Fruit fly (Drosophila melanogaster) whole organism, embryonic: Measurements from ENCODE around the gene CG8301.
A peak's percentile ranks its signal among the peaks of the same experiment; 100 is the strongest.

Source experiments
- Abd-B ChIP-seq: fragments of 200-800 bp; sonication (Bioruptor generic); optimal IDR thresholded peaks from 2 replicates; lab custom pipeline; 2018; ENCODE audit warnings: missing biosample characterization, mild to moderate bottlenecking, missing genetic modification characterization, moderate library complexity
- CG11456 ChIP-seq: fragments of 200-800 bp; sonication (Bioruptor generic); IDR thresholded peaks from 3 replicates; pipeline ENCODE4 v1.3.6; 2022; ENCODE audit warnings: missing biosample characterization, missing genetic modification characterization
- CG12219 ChIP-seq: fragments of 200-800 bp; sonication (Bioruptor generic); optimal IDR thresholded peaks from 3 replicates; lab custom pipeline; 2018; ENCODE audit warnings: missing biosample characterization, mild to moderate bottlenecking, missing genetic modification characterization
- CG13624 ChIP-seq: fragments of 200-800 bp; sonication (Bioruptor generic); optimal IDR thresholded peaks from 2 replicates; lab custom pipeline; 2016; ENCODE audit warnings: missing biosample characterization, missing genetic modification characterization
- CG13775 ChIP-seq: fragments of 200-800 bp; sonication (Bioruptor generic); optimal IDR thresholded peaks from 3 replicates; lab custom pipeline; 2017; ENCODE audit warnings: missing biosample characterization, mild to moderate bottlenecking, missing genetic modification characterization
- CG17186 ChIP-seq: fragments of 200-800 bp; sonication (Bioruptor generic); optimal IDR thresholded peaks from 3 replicates; lab custom pipeline; 2017; ENCODE audit warnings: missing biosample characterization, missing genetic modification reagents, missing genetic modification characterization
- CG18262 ChIP-seq: fragments of 200-800 bp; optimal IDR thresholded peaks from 3 replicates; lab custom pipeline; 2019; ENCODE audit warnings: missing biosample characterization, mild to moderate bottlenecking, missing genetic modification characterization, moderate library complexity
- CG2120 ChIP-seq: fragments of 200-800 bp; sonication (Bioruptor generic); optimal IDR thresholded peaks from 3 replicates; lab custom pipeline; 2016; ENCODE audit warnings: missing biosample characterization, missing genetic modification characterization
- CG2875 ChIP-seq: fragments of 200-800 bp; sonication (Bioruptor generic); optimal IDR thresholded peaks from 2 replicates; lab custom pipeline; 2017; ENCODE audit warnings: missing biosample characterization, mild to moderate bottlenecking, missing genetic modification characterization, missing genetic modification reagents
- CG2889 ChIP-seq: fragments of 200-800 bp; sonication (Bioruptor generic); IDR thresholded peaks from 3 replicates; pipeline ENCODE4 v1.3.6; 2022; ENCODE audit warnings: missing biosample characterization, missing genetic modification characterization
- CG30403 ChIP-seq: fragments of 200-800 bp; sonication (Bioruptor generic); optimal IDR thresholded peaks from 3 replicates; lab custom pipeline; 2016; ENCODE audit warnings: missing biosample characterization, missing genetic modification characterization
- CG32772 ChIP-seq: fragments of 200-800 bp; sonication (Bioruptor generic); IDR thresholded peaks from 2 replicates; pipeline ENCODE4 v1.3.6; 2022; ENCODE audit warnings: missing biosample characterization, missing genetic modification characterization
- CG6765 ChIP-seq: fragments of 200-800 bp; sonication (Bioruptor generic); optimal IDR thresholded peaks from 3 replicates; lab custom pipeline; 2017; ENCODE audit warnings: missing biosample characterization, mild to moderate bottlenecking, missing genetic modification characterization
- CG6813 ChIP-seq: fragments of 200-800 bp; sonication (Bioruptor generic); optimal IDR thresholded peaks from 2 replicates; lab custom pipeline; 2017; ENCODE audit warnings: missing biosample characterization, missing genetic modification characterization, mild to moderate bottlenecking, moderate library complexity, missing genetic modification reagents
- CG7357 ChIP-seq: fragments of 200-800 bp; sonication (Bioruptor generic); IDR thresholded peaks from 3 replicates; pipeline ENCODE4 v1.3.6; 2022; ENCODE audit warnings: missing biosample characterization, missing genetic modification characterization
- CG7928 ChIP-seq: fragments of 200-800 bp; sonication (Bioruptor generic); optimal IDR thresholded peaks from 2 replicates; lab custom pipeline; 2017; ENCODE audit warnings: missing biosample characterization, mild to moderate bottlenecking, missing genetic modification characterization
- CG8359 ChIP-seq: fragments of 200-800 bp; sonication (Bioruptor generic); optimal IDR thresholded peaks from 2 replicates; lab custom pipeline; 2017; ENCODE audit warnings: missing biosample characterization, mild to moderate bottlenecking, missing genetic modification characterization, borderline replicate concordance
- Dad ChIP-seq: fragments of 200-800 bp; sonication (Bioruptor generic); optimal IDR thresholded peaks from 3 replicates; lab custom pipeline; 2016; ENCODE audit warnings: missing biosample characterization, missing genetic modification characterization
- Drgx ChIP-seq: fragments of 200-800 bp; sonication (Bioruptor generic); IDR thresholded peaks from 2 replicates; pipeline ENCODE4 v1.3.6; 2022; ENCODE audit warnings: missing biosample characterization, missing genetic modification characterization
- Elba2 ChIP-seq: fragments of 200-800 bp; sonication (Bioruptor generic); optimal IDR thresholded peaks from 3 replicates; lab custom pipeline; 2016; ENCODE audit warnings: missing biosample characterization, missing genetic modification characterization
- Ets65A ChIP-seq: fragments of 200-800 bp; sonication (Bioruptor generic); peaks from one replicate; lab custom pipeline; 2016; ENCODE audit warnings: missing biosample characterization, missing genetic modification characterization
- HLH3B ChIP-seq: fragments of 200-800 bp; sonication (Bioruptor generic); IDR thresholded peaks from 2 replicates; pipeline ENCODE4 v1.3.6; 2022; ENCODE audit warnings: missing biosample characterization, missing genetic modification characterization
- HLH54F ChIP-seq: fragments of 200-800 bp; sonication (Bioruptor generic); optimal IDR thresholded peaks from 3 replicates; lab custom pipeline; 2016; ENCODE audit warnings: missing biosample characterization, missing genetic modification characterization
- Hmr ChIP-seq: fragments of 200-800 bp; sonication (Bioruptor generic); optimal IDR thresholded peaks from 3 replicates; lab custom pipeline; 2017; ENCODE audit warnings: mild to moderate bottlenecking, missing biosample characterization, missing genetic modification reagents, missing genetic modification characterization
- Hmx ChIP-seq: fragments of 200-800 bp; sonication (Bioruptor generic); optimal IDR thresholded peaks from 2 replicates; lab custom pipeline; 2016; ENCODE audit warnings: missing biosample characterization, missing genetic modification characterization
- Hr51 ChIP-seq, 2 experiments: fragments of 200-800 bp; sonication (Bioruptor generic); optimal IDR thresholded peaks; 2 replicates in 1 of 2; 3 replicates in 1 of 2; lab custom pipeline; 2016 to 2018; ENCODE audit warnings: missing biosample characterization in 2 of 2, missing genetic modification characterization in 2 of 2, mild to moderate bottlenecking in 1 of 2, moderate library complexity in 1 of 2
- Neu2 ChIP-seq: fragments of 200-800 bp; sonication (Bioruptor generic); optimal IDR thresholded peaks from 3 replicates; lab custom pipeline; 2016; ENCODE audit warnings: missing biosample characterization, missing genetic modification characterization, borderline replicate concordance
- Nf-YA ChIP-seq: fragments of 200-800 bp; sonication (Bioruptor generic); IDR thresholded peaks from 2 replicates; pipeline ENCODE4 v1.3.6; 2022; ENCODE audit warnings: missing biosample characterization, missing genetic modification characterization
- Optix ChIP-seq: fragments of 200-800 bp; sonication (Bioruptor generic); IDR thresholded peaks from 3 replicates; pipeline ENCODE4 v1.3.6; 2022; ENCODE audit warnings: missing biosample characterization, missing genetic modification characterization
- Sox102F ChIP-seq: fragments of 200-800 bp; sonication (Bioruptor generic); optimal IDR thresholded peaks from 2 replicates; lab custom pipeline; 2018; ENCODE audit warnings: missing biosample characterization, mild to moderate bottlenecking, missing genetic modification characterization, moderate library complexity
- ap ChIP-seq: fragments of 200-800 bp; sonication (Bioruptor generic); IDR thresholded peaks from 2 replicates; pipeline ENCODE4 v1.3.6; 2022; ENCODE audit warnings: missing biosample characterization, missing genetic modification characterization
- ci ChIP-seq: fragments of 200-800 bp; sonication (Bioruptor generic); IDR thresholded peaks from 3 replicates; pipeline ENCODE4 v1.3.6; 2022; ENCODE audit warnings: missing biosample characterization, missing genetic modification characterization
- croc ChIP-seq: fragments of 200-800 bp; sonication (Bioruptor generic); conservative IDR thresholded peaks from 3 replicates; pipeline ENCODE4 v1.3.6; 2022; ENCODE audit warnings: missing biosample characterization, missing genetic modification characterization
- cwo ChIP-seq: fragments of 200-800 bp; sonication (Bioruptor generic); optimal IDR thresholded peaks from 3 replicates; lab custom pipeline; 2017; ENCODE audit warnings: missing biosample characterization, missing genetic modification characterization, mild to moderate bottlenecking, moderate library complexity, missing genetic modification reagents
- da ChIP-seq: fragments of 200-800 bp; sonication (Bioruptor generic); optimal IDR thresholded peaks from 2 replicates; lab custom pipeline; 2016; ENCODE audit warnings: missing biosample characterization, missing genetic modification characterization
- en ChIP-seq: fragments of 200-800 bp; sonication (Bioruptor generic); optimal IDR thresholded peaks from 2 replicates; lab custom pipeline; 2016; ENCODE audit warnings: missing biosample characterization, missing genetic modification characterization
- eve ChIP-seq, 2 experiments: fragments of >200 bp; optimal IDR thresholded peaks; 2 replicates each; lab custom pipeline; 2017; ENCODE audit warnings: missing biosample characterization in 2 of 2, missing genetic modification characterization in 2 of 2
- gem ChIP-seq: fragments of 200-800 bp; sonication (Bioruptor generic); optimal IDR thresholded peaks from 2 replicates; lab custom pipeline; 2019; ENCODE audit warnings: missing biosample characterization, mild to moderate bottlenecking, missing genetic modification characterization, moderate library complexity
- hth ChIP-seq: fragments of >200 bp; optimal IDR thresholded peaks from 2 replicates; lab custom pipeline; 2017; ENCODE audit warnings: inconsistent platforms
- insv ChIP-seq, 2 experiments: fragments of 200-800 bp; sonication (Bioruptor generic); optimal IDR thresholded peaks; 3 replicates each; lab custom pipeline; 2016 to 2018; ENCODE audit warnings: missing biosample characterization in 2 of 2, missing genetic modification characterization in 2 of 2
- jing ChIP-seq: fragments of 200-800 bp; sonication (Bioruptor generic); optimal IDR thresholded peaks from 2 replicates; lab custom pipeline; 2018; ENCODE audit warnings: missing biosample characterization, mild to moderate bottlenecking, missing genetic modification characterization
- lbe ChIP-seq: fragments of 200-800 bp; sonication (Bioruptor generic); optimal IDR thresholded peaks from 2 replicates; lab custom pipeline; 2016; ENCODE audit warnings: missing biosample characterization, mild to moderate bottlenecking, missing genetic modification characterization
- mld ChIP-seq: fragments of 200-800 bp; sonication (Bioruptor generic); IDR thresholded peaks from 3 replicates; pipeline ENCODE4 v1.3.6; 2022; ENCODE audit warnings: missing biosample characterization, missing genetic modification characterization; ENCODE audit not compliant: partially characterized antibody
- prd ChIP-seq, 3 experiments: fragments of >200 bp in 2 of 3; fragments of 200-800 bp in 1 of 3; sonication (Bioruptor generic) in 1 of 3; optimal IDR thresholded peaks in 2 of 3; IDR thresholded peaks in 1 of 3; 2 replicates in 2 of 3; 3 replicates in 1 of 3; pipeline versions ENCODE4 v1.3.6 to Lab custom; 2017 to 2022; ENCODE audit warnings: missing biosample characterization in 1 of 3, missing genetic modification characterization in 1 of 3
- ranshi ChIP-seq: fragments of 200-800 bp; sonication (Bioruptor generic); IDR thresholded peaks from 2 replicates; pipeline ENCODE4 v1.3.6; 2022; ENCODE audit warnings: missing biosample characterization, missing genetic modification characterization
- so ChIP-seq: fragments of 200-800 bp; sonication (Bioruptor generic); IDR thresholded peaks from 3 replicates; pipeline ENCODE4 v1.3.6; 2022; ENCODE audit warnings: missing biosample characterization, missing genetic modification characterization
- sob ChIP-seq: fragments of 200-800 bp; sonication (Bioruptor generic); IDR thresholded peaks from 2 replicates; pipeline ENCODE4 v1.3.6; 2022; ENCODE audit warnings: missing biosample characterization, missing genetic modification characterization
- tin ChIP-seq: fragments of 200-800 bp; sonication (Bioruptor generic); optimal IDR thresholded peaks from 3 replicates; lab custom pipeline; 2016; ENCODE audit warnings: missing biosample characterization, missing genetic modification characterization
- trh ChIP-seq: fragments of 200-800 bp; sonication (Bioruptor generic); optimal IDR thresholded peaks from 2 replicates; lab custom pipeline; 2016; ENCODE audit warnings: missing biosample characterization, missing genetic modification characterization
- yki ChIP-seq: fragments of >200 bp; optimal IDR thresholded peaks from 3 replicates; lab custom pipeline; 2018

Gene CG8301

DNA sequence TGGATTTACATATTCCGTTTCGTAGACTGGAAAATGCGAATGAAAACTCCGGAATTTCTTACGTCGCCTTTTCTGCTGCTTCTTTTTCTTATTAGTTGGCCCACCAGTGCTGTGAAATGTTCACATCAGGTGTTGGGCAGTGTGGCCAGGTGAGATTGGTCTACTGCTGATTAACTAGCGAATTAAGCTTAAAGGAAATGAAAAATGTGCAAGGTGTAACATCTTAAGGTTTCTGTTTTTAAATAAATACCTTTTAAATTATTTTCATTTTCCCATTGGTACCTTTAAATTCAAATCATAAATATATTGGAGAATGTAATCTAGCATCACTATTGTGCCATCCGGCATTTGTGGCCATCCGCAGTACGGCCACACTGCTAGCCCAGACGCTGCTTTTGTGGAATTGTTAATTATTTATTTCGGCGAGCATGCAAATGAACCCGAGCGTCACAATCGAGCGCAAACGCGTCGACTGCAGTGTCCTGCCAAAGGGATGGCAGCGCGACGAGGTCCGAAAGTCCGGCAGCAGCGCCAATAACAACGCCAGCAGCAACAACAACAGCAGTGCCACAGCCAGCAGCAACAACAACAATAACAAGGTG lies 21.6 kb upstream of the CG8301 start, which contains the start of the genes AP-1mu and MBD-like (continued):
- peak; percentile 68 to 97 for TF ChIP-seq insv (GFP tag; optimal IDR thresholded peaks at IDR 0.05; lab: Kevin White, UChicago)
- TF ChIP-seq Dad (GFP tag; lab: Kevin White, UChicago), result peak; percentile 49
- TF ChIP-seq CG8359 (GFP tag; lab: Kevin White, UChicago), result peak; percentile 35
- no peak for TF ChIP-seq Neu2 (GFP tag; lab: Kevin White, UChicago)
- TF ChIP-seq Hmx (GFP tag; lab: Kevin White, UChicago), result peak; percentile 27
- TF ChIP-seq CG6765 (GFP tag; lab: Kevin White, UChicago), result peak; percentile 33
- TF ChIP-seq Elba2 (GFP tag; lab: Kevin White, UChicago), result peak; percentile 99
- TF ChIP-seq HLH3B (GFP tag; lab: Robert Waterston, UW), result peak; percentile 40; the same call in 1 of the 2 replicates
- TF ChIP-seq CG11456 (GFP tag; lab: Robert Waterston, UW), result peak; percentile 66; the same call in 2 of the 3 replicates
- no peak for TF ChIP-seq hth (lab: Kevin White, UChicago)
- TF ChIP-seq eve (GFP tag; optimal IDR thresholded peaks at IDR 0.05; lab: Kevin White, UChicago), result no peak
- no peak for TF ChIP-seq yki (lab: Kevin White, UChicago)
- TF ChIP-seq CG7928 (GFP tag; lab: Kevin White, UChicago), result peak; percentile 6
- peak; percentile 9; the same call in 1 of the 3 replicates for TF ChIP-seq Optix (GFP tag; lab: Robert Waterston, UW)
- no peak for TF ChIP-seq gem (tag; lab: Kevin White, UChicago)
- TF ChIP-seq prd (optimal IDR thresholded peaks at IDR 0.05; lab: Kevin White, UChicago), result no peak
- peak; percentile 77 for TF ChIP-seq prd (GFP tag; IDR thresholded peaks at IDR 0.05; lab: Robert Waterston, UW)
- 0 out of 3 replicates have a peak, but pooled peaks have one; percentile 41 for TF ChIP-seq ci (GFP tag; lab: Robert Waterston, UW)
- no peak for TF ChIP-seq Nf-YA
- no peak for TF ChIP-seq Drgx (GFP tag; lab: Robert Waterston, UW)
- peak; percentile 25; the same call in 1 of the 3 replicates for TF ChIP-seq croc (GFP tag; lab: Robert Waterston, UW)
- TF ChIP-seq lbe (GFP tag; lab: Kevin White, UChicago), result peak; percentile 60
- no peak for TF ChIP-seq jing
- peak; percentile 38 for TF ChIP-seq en (GFP tag; lab: Kevin White, UChicago)
- TF ChIP-seq ap (GFP tag; lab: Robert Waterston, UW), result no peak
- peak; percentile 55 for TF ChIP-seq CG13624 (GFP tag; lab: Kevin White, UChicago)
- peak; percentile 58; the same call in 1 of the 2 replicates for TF ChIP-seq ranshi (GFP tag; lab: Robert Waterston, UW)
- no peak for TF ChIP-seq cwo (GFP tag; lab: Kevin White, UChicago)
- peak; percentile 64 for TF ChIP-seq Hmr
- no peak for TF ChIP-seq CG6813 (GFP tag; lab: Kevin White, UChicago)
- TF ChIP-seq Abd-B (GFP tag; lab: Kevin White, UChicago), result peak; percentile 73
- peak; percentile 77 for TF ChIP-seq CG17186 (GFP tag; lab: Kevin White, UChicago)
- peak; percentile 60 for TF ChIP-seq sob (GFP tag; lab: Robert Waterston, UW)
- TF ChIP-seq CG12219 (GFP tag; lab: Kevin White, UChicago), result no peak
- peak in 1 of 2 experiments; percentile 65 for TF ChIP-seq Hr51 (GFP tag; optimal IDR thresholded peaks at IDR 0.05; lab: Kevin White, UChicago)
- peak; percentile 63 for TF ChIP-seq tin (GFP tag; lab: Kevin White, UChicago)
- TF ChIP-seq so (GFP tag; lab: Robert Waterston, UW), result no peak
- peak; percentile 83 for TF ChIP-seq CG30403
- 0 out of 3 replicates have a peak, but pooled peaks have one; percentile 17 for TF ChIP-seq mld (GFP tag; lab: Robert Waterston, UW)
- peak; percentile 80 for TF ChIP-seq HLH54F (GFP tag; lab: Kevin White, UChicago)
- peak; percentile 95 for TF ChIP-seq Ets65A
- TF ChIP-seq CG32772, result peak; percentile 64
- TF ChIP-seq CG2120 (GFP tag; lab: Kevin White, UChicago), result peak; percentile 86
- TF ChIP-seq CG18262 (tag; lab: Kevin White, UChicago), result peak; percentile 57
- 0 out of 3 replicates have a peak, but pooled peaks have one; percentile 52 for TF ChIP-seq CG2889 (GFP tag; lab: Robert Waterston, UW)
- TF ChIP-seq Sox102F (GFP tag; lab: Kevin White, UChicago), result no peak
- TF ChIP-seq CG7357 (GFP tag; lab: Robert Waterston, UW), result peak; percentile 29; the same call in 1 of the 3 replicates
- TF ChIP-seq da, result peak; percentile 16
- no peak for TF ChIP-seq CG2875 (GFP tag; lab: Kevin White, UChicago)
- no peak for TF ChIP-seq trh (GFP tag; lab: Kevin White, UChicago)
- peak; percentile 79 for TF ChIP-seq CG13775 (GFP tag; lab: Kevin White, UChicago)
